Worm (Caenorhabditis elegans) whole organism, early embryonic: ENCODE data around the gene mrpl-40.

Experiments
- B0310.2 ChIP-seq: sonication (generic microtip); optimal IDR thresholded peaks from 2 replicates; lab custom pipeline; 2016; ENCODE audit warnings: mild to moderate bottlenecking, missing genetic modification characterization, missing compliant biosample characterization
- F13C5.2 ChIP-seq: sonication (generic microtip); optimal IDR thresholded peaks from 2 replicates; lab custom pipeline; 2017; ENCODE audit warnings: mild to moderate bottlenecking, missing genetic modification characterization, inconsistent platforms, missing compliant biosample characterization
- ama-1 ChIP-seq: fragments of 150-350 bp; optimal IDR thresholded peaks from 2 replicates; lab custom pipeline; 2014
- tbx-11 ChIP-seq: fragments of 200-800 bp; sonication (Bioruptor generic); IDR thresholded peaks from 2 replicates; pipeline ENCODE4 v1.3.6; 2022; ENCODE audit warnings: missing genetic modification characterization, missing compliant biosample characterization

DNA sequence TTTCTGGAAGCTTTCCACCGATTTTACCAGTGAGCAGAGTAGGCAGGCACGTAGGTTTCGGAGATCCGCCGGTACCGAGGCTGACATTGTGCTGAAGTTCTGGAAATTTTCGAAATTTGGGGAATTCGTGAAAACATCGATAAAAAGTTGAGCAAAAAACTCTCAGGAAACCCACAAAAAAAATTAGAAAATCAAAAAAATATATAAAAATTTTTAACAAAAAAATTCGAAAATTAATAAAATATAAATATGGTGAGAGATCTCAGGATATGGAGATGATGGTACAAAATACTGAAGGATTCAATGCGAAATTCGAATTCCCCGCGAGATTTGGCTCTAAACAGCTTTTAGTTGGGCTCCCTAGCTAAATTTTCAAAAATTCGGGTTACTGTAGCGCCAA lies 17.7 kb upstream of the mrpl-40 start, which contains the start of gene spt-4:
- TF ChIP-seq tbx-11, result no peak
- TF ChIP-seq B0310.2 (tag; lab: Kevin White, UChicago), result no peak
- no peak for TF ChIP-seq ama-1
- no peak for TF ChIP-seq F13C5.2 (tag; lab: Kevin White, UChicago)
